Worm (Caenorhabditis elegans) whole organism, early embryonic: ENCODE data around the gene K08D8.1.

ENCODE experiments used
- F13C5.2 ChIP-seq: sonication (generic microtip); optimal IDR thresholded peaks from 2 replicates; lab custom pipeline; 2017; ENCODE audit warnings: mild to moderate bottlenecking, missing genetic modification characterization, inconsistent platforms, missing compliant biosample characterization
- ama-1 ChIP-seq: fragments of 150-350 bp; optimal IDR thresholded peaks from 2 replicates; lab custom pipeline; 2014
- ceh-13 ChIP-seq: fragments of 200-800 bp; sonication (Bioruptor generic); optimal IDR thresholded peaks from 2 replicates; lab custom pipeline; 2018; ENCODE audit warnings: mild to moderate bottlenecking, missing genetic modification characterization, missing compliant biosample characterization
- ets-7 ChIP-seq: sonication (generic microtip); optimal IDR thresholded peaks from 2 replicates; lab custom pipeline; 2016; ENCODE audit warnings: missing genotype, missing genetic modification characterization, missing compliant biosample characterization
- flt-1 ChIP-seq: fragments of 200-800 bp; sonication (Bioruptor generic); IDR thresholded peaks from 2 replicates; pipeline ENCODE4 v1.3.6; 2022; ENCODE audit warnings: missing genetic modification characterization, missing compliant biosample characterization
- hmg-4 ChIP-seq: fragments of 200-800 bp; sonication (Bioruptor generic); optimal IDR thresholded peaks from 2 replicates; lab custom pipeline; 2018; ENCODE audit warnings: mild to moderate bottlenecking, missing genetic modification characterization, missing compliant biosample characterization
- pes-1 ChIP-seq: fragments of 200-800 bp; sonication (Bioruptor generic); IDR thresholded peaks from 2 replicates; pipeline ENCODE4 v1.3.6; 2022; ENCODE audit warnings: missing genetic modification reagents, missing genetic modification characterization, missing compliant biosample characterization
- scrt-1 ChIP-seq: fragments of 200-800 bp; sonication (Bioruptor generic); IDR thresholded peaks from 2 replicates; pipeline ENCODE4 v1.3.6; 2022; ENCODE audit warnings: missing genetic modification characterization, missing compliant biosample characterization
- tbx-37 ChIP-seq: fragments of 200-800 bp; sonication (Bioruptor generic); conservative IDR thresholded peaks from 2 replicates; pipeline ENCODE4 v1.3.6; 2022; ENCODE audit warnings: missing genetic modification reagents, missing genetic modification characterization, missing compliant biosample characterization

DNA sequence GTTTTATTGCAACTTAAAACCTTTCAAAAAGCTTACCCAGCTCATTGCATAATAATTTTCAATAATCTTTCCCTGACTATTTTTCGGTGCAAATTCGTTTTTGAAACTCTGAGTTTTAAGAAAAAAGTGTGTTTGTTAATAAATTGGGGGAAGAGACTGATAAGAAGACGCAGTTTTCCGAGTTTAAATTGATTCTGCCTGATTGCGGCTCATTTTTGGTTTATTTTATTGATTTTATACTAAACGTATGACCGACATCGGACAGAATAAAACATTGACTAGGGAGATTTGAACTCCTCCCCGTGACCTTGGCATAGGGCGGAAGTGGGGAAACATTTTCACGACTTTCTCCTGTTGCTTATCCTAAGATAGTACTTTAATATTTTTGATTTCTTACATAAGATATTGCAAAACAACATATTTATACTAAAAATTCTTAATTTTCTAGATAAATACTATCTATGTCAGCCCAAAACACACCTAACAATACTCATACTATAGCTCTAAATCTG is 4.1 kb downstream of the K08D8.1 start, which contains the start of gene K08D8.7:
- TF ChIP-seq scrt-1 (GFP tag; lab: Robert Waterston, UW) (no peak), ama-1 (lab: Kevin White, UChicago) (no peak), pes-1 (GFP tag; lab: Robert Waterston, UW) (no peak), flt-1 (GFP tag; lab: Robert Waterston, UW) (no peak), ets-7 (tag; lab: Kevin White, UChicago) (no peak), ceh-13 (GFP tag; lab: Kevin White, UChicago) (no peak), tbx-37 (GFP tag; lab: Robert Waterston, UW) (no peak), hmg-4 (no peak), F13C5.2 (no peak)
